Worm (Caenorhabditis elegans): ENCODE measurements around the gene fbxa-214.
"Not testable (repeated sequence)": the region's sequence is repeated elsewhere in the genome, so short reads cannot be mapped to it uniquely, and the experiment has no call there.

- TF ChIP-seq T22C8.4 (GFP tag; IDR thresholded peaks at IDR 0.05); ref-1 (GFP tag; conservative IDR thresholded peaks at IDR 0.05); flt-1 (GFP tag; IDR thresholded peaks at IDR 0.05); klf-2 (GFP tag; conservative IDR thresholded peaks at IDR 0.05); ztf-29 (GFP tag; IDR thresholded peaks at IDR 0.05); med-1 (GFP tag; optimal IDR thresholded peaks at IDR 0.05; ENCODE audit: insufficient read depth); tab-1 (GFP tag; IDR thresholded peaks at IDR 0.05); cog-1 (tag; optimal IDR thresholded peaks at IDR 0.05); ztf-23 (GFP tag; IDR thresholded peaks at IDR 0.05): not testable (repeated sequence)
These were observed at the start of gene fbxa-214 for ce11 chrV:6069968-6070367.
